Worm (Caenorhabditis elegans): ENCODE measurements around the gene col-19.

DNA sequence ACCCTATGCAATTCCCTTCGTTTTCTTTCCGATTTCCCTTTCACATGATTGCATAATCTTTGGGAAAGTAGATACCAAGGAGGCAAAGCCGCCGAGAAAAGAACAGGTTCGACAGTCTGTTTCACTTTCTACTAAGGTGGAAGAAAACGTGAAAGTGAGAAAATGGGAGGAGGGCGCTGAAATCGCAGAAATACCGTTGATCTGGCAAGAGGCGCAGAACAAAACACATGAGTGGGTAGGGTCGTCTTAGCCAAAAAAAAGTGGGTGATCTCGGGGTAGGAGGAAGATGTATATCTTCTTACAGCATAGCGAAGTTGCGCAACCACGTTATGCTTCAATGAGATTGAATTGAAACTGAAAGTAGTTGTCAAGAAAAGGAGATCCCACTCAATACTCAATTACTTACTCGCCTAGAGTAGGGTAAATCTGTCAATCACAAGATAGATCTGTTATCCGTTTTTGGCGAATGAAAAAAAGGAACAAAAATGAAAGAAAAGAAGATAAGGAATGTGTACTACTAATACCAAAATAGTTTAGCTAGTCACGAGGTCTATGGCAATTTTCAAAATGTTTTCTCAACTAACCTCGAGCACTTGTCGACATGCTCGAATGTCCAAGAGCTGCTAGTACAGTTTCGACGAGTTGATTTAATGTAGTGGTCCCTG is 11.7 kb downstream of the col-19 start:
- no peak for TF ChIP-seq elt-3 (tag; optimal IDR thresholded peaks at IDR 0.05)
- no peak for TF ChIP-seq hlh-4 (tag; optimal IDR thresholded peaks at IDR 0.05)
- TF ChIP-seq nhr-76 (tag; optimal IDR thresholded peaks at IDR 0.05), result no peak

Measured in whole organism, L1 larva.